Fruit fly (Drosophila melanogaster): ENCODE data around the gene CG42446.

The CG42446 gene

DNA sequence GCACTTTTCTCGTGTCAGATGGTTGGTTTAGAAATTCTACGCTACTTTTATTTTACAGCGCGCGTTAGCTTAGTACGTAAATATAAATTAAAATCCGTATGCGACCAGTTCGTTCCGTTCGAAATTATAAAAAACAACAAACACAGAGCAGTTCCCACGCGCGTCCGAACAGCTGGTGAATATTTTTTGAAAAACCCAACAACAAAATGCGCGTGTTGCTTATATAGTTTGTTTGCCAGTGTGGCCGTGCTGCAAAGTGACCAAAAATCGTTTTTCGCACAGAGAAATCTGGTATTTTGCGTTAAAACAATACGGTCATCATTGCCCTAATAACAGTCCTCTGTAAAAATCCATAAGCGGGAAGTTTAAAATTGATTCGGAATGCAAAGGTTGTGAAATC is 21.6 kb downstream of the CG42446 start (continued):
- TF ChIP-seq CG6813 (GFP tag; optimal IDR thresholded peaks at IDR 0.05), result no peak
- no peak for TF ChIP-seq CG13424 (tag; optimal IDR thresholded peaks at IDR 0.05)
- no peak for TF ChIP-seq schlank (tag; optimal IDR thresholded peaks at IDR 0.05)
- TF ChIP-seq CG1233 (GFP tag; optimal IDR thresholded peaks at IDR 0.05), result no peak
- no peak for TF ChIP-seq CG10654 (GFP tag; optimal IDR thresholded peaks at IDR 0.05)
- TF ChIP-seq Xbp1 (GFP tag; optimal IDR thresholded peaks at IDR 0.05), result no peak
- no peak for TF ChIP-seq btn (GFP tag; optimal IDR thresholded peaks at IDR 0.05)
- TF ChIP-seq Rx (GFP tag; IDR thresholded peaks at IDR 0.05), result no peak
- TF ChIP-seq CG14860 (GFP tag; IDR thresholded peaks at IDR 0.05; ENCODE audit: partially characterized antibody), result peak; percentile 38
- no peak for TF ChIP-seq CG11560 (tag; IDR thresholded peaks at IDR 0.05)
- TF ChIP-seq Nf-YA (GFP tag; IDR thresholded peaks at IDR 0.05), result peak; percentile 38; the same call in 1 of the 2 replicates
- peak; percentile 26 for TF ChIP-seq CG15601 (tag; optimal IDR thresholded peaks at IDR 0.05)
- TF ChIP-seq sna (GFP tag; IDR thresholded peaks at IDR 0.05; ENCODE audit: partially characterized antibody), result no peak
- no peak for TF ChIP-seq bsh (GFP tag; optimal IDR thresholded peaks at IDR 0.05)
- no peak for TF ChIP-seq emc (GFP tag; optimal IDR thresholded peaks at IDR 0.05)
- no peak for TF ChIP-seq CG7786 (GFP tag; optimal IDR thresholded peaks at IDR 0.05)
- no peak for TF ChIP-seq pros (GFP tag; optimal IDR thresholded peaks at IDR 0.05)
- no peak for TF ChIP-seq Blimp-1 (GFP tag; optimal IDR thresholded peaks at IDR 0.05)
- peak; percentile 49 for TF ChIP-seq BEAF-32 (GFP tag; optimal IDR thresholded peaks at IDR 0.05)
- no peak for TF ChIP-seq CG1602 (GFP tag; optimal IDR thresholded peaks at IDR 0.05)
- TF ChIP-seq disco-r (GFP tag; optimal IDR thresholded peaks at IDR 0.05), result no peak
- no peak for TF ChIP-seq CG4730 (GFP tag; IDR thresholded peaks at IDR 0.05)
- TF ChIP-seq pum (GFP tag; optimal IDR thresholded peaks at IDR 0.05), result no peak
- TF ChIP-seq Nf-YC (tag; optimal IDR thresholded peaks at IDR 0.05), result peak; percentile 35
- TF ChIP-seq salm (tag; optimal IDR thresholded peaks at IDR 0.05), result no peak
- TF ChIP-seq pb (GFP tag; optimal IDR thresholded peaks at IDR 0.05), result no peak
- TF ChIP-seq hbn (GFP tag; IDR thresholded peaks at IDR 0.05; ENCODE audit: partially characterized antibody), result no peak
- TF ChIP-seq HLH4C (GFP tag; IDR thresholded peaks at IDR 0.05; ENCODE audit: partially characterized antibody), result 0 out of 3 replicates have a peak, but pooled peaks have one; percentile 29
- TF ChIP-seq hth (optimal IDR thresholded peaks at IDR 0.05), result no peak
- no peak for TF ChIP-seq sc (optimal IDR thresholded peaks at IDR 0.05)
- no peak for TF ChIP-seq sc (GFP tag; optimal IDR thresholded peaks at IDR 0.05)
- TF ChIP-seq shn (GFP tag; optimal IDR thresholded peaks at IDR 0.05), result no peak
- TF ChIP-seq CG33213 (GFP tag; optimal IDR thresholded peaks at IDR 0.05), result peak; percentile 29
- no peak for TF ChIP-seq HLH3B (GFP tag; IDR thresholded peaks at IDR 0.05)
- no peak for TF ChIP-seq cad (GFP tag; optimal IDR thresholded peaks at IDR 0.05)
- no peak for TF ChIP-seq dati (GFP tag; IDR thresholded peaks at IDR 0.05)
- TF ChIP-seq CG12391 (tag; optimal IDR thresholded peaks at IDR 0.05), result peak; percentile 32
- peak; percentile 59; the same call in 1 of the 2 replicates for TF ChIP-seq CG42726 (GFP tag; IDR thresholded peaks at IDR 0.05; ENCODE audit: partially characterized antibody)
- TF ChIP-seq CG10543 (GFP tag; optimal IDR thresholded peaks at IDR 0.05), result no peak
- no peak for TF ChIP-seq CG18599 (GFP tag; optimal IDR thresholded peaks at IDR 0.05)
- TF ChIP-seq caup (GFP tag; optimal IDR thresholded peaks at IDR 0.05; ENCODE audit: severe bottlenecking), result no peak
- TF ChIP-seq CG13287 (GFP tag; IDR thresholded peaks at IDR 0.05; ENCODE audit: partially characterized antibody), result peak; percentile 73
- TF ChIP-seq CG7357 (GFP tag; IDR thresholded peaks at IDR 0.05), result no peak
- TF ChIP-seq CG15073 (GFP tag; optimal IDR thresholded peaks at IDR 0.05), result no peak
- TF ChIP-seq CrebB (tag; optimal IDR thresholded peaks at IDR 0.05), result peak; percentile 57
- TF ChIP-seq CG4424 (GFP tag; optimal IDR thresholded peaks at IDR 0.05), result no peak
- no peak for TF ChIP-seq CG13894 (tag; optimal IDR thresholded peaks at IDR 0.05)
- TF ChIP-seq h (optimal IDR thresholded peaks at IDR 0.05), result no peak
- TF ChIP-seq CG10274 (GFP tag; optimal IDR thresholded peaks at IDR 0.05), result no peak
- TF ChIP-seq CG3407 (GFP tag; optimal IDR thresholded peaks at IDR 0.05), result no peak
- TF ChIP-seq Pdp1 (GFP tag; optimal IDR thresholded peaks at IDR 0.05), result peak in 1 of 2 experiments; percentile 61
